Fruit fly (Drosophila melanogaster) whole organism, embryonic: ENCODE results near the gene CG7966.
A peak's percentile ranks its signal among the peaks of the same experiment; 100 is the strongest.

Experiments
- C15 ChIP-seq: fragments of 200-800 bp; sonication (Bioruptor generic); IDR thresholded peaks from 3 replicates; pipeline ENCODE4 v1.3.6; 2022; ENCODE audit warnings: missing biosample characterization, missing genetic modification characterization
- CG10979 ChIP-seq: fragments of 200-800 bp; sonication (Bioruptor generic); optimal IDR thresholded peaks from 2 replicates; lab custom pipeline; 2018; ENCODE audit warnings: missing biosample characterization, mild to moderate bottlenecking, missing genetic modification characterization, moderate library complexity
- CG11504 ChIP-seq: fragments of 200-800 bp; sonication (Bioruptor generic); optimal IDR thresholded peaks from 3 replicates; lab custom pipeline; 2019; ENCODE audit warnings: missing biosample characterization, mild to moderate bottlenecking, missing genetic modification characterization, moderate library complexity
- CG12071 ChIP-seq: fragments of 200-800 bp; sonication (Bioruptor generic); optimal IDR thresholded peaks from 3 replicates; lab custom pipeline; 2018; ENCODE audit warnings: missing biosample characterization, mild to moderate bottlenecking, missing genetic modification characterization
- CG12659 ChIP-seq: fragments of 200-800 bp; sonication (Bioruptor generic); optimal IDR thresholded peaks from 3 replicates; lab custom pipeline; 2017; ENCODE audit warnings: mild to moderate bottlenecking, missing biosample characterization, missing genetic modification reagents, missing genetic modification characterization
- CG12744 ChIP-seq: fragments of 200-800 bp; sonication (Bioruptor generic); optimal IDR thresholded peaks from 2 replicates; lab custom pipeline; 2016; ENCODE audit warnings: missing biosample characterization, missing genetic modification characterization
- CG13624 ChIP-seq: fragments of 200-800 bp; sonication (Bioruptor generic); optimal IDR thresholded peaks from 2 replicates; lab custom pipeline; 2016; ENCODE audit warnings: missing biosample characterization, missing genetic modification characterization
- CG14710 ChIP-seq: fragments of 200-800 bp; sonication (Bioruptor generic); optimal IDR thresholded peaks from 3 replicates; lab custom pipeline; 2019; ENCODE audit warnings: missing biosample characterization, mild to moderate bottlenecking, missing genetic modification characterization, moderate library complexity
- CG15011 ChIP-seq: fragments of 200-800 bp; sonication (Bioruptor generic); optimal IDR thresholded peaks from 3 replicates; lab custom pipeline; 2018; ENCODE audit warnings: missing biosample characterization, mild to moderate bottlenecking, missing genetic modification characterization
- CG18599 ChIP-seq: fragments of 200-800 bp; sonication (Bioruptor generic); optimal IDR thresholded peaks from 3 replicates; lab custom pipeline; 2017; ENCODE audit warnings: missing biosample characterization, missing genetic modification characterization, mild to moderate bottlenecking, moderate library complexity, missing genetic modification reagents
- CG2712 ChIP-seq: fragments of 200-800 bp; optimal IDR thresholded peaks from 3 replicates; lab custom pipeline; 2019; ENCODE audit warnings: missing biosample characterization, mild to moderate bottlenecking, missing genetic modification characterization, moderate library complexity
- CG33557 ChIP-seq: fragments of 200-800 bp; sonication (Bioruptor generic); optimal IDR thresholded peaks from 2 replicates; lab custom pipeline; 2019; ENCODE audit warnings: missing biosample characterization, mild to moderate bottlenecking, missing genetic modification characterization, moderate library complexity
- CG4282 ChIP-seq: fragments of 200-800 bp; sonication (Bioruptor generic); optimal IDR thresholded peaks from 2 replicates; lab custom pipeline; 2016; ENCODE audit warnings: missing biosample characterization, missing genetic modification characterization
- CG7372 ChIP-seq: fragments of 200-800 bp; sonication (Bioruptor generic); IDR thresholded peaks from 2 replicates; pipeline ENCODE4 v1.3.6; 2022; ENCODE audit warnings: missing biosample characterization, missing genetic modification characterization
- CG7556 ChIP-seq: fragments of 200-800 bp; sonication (Bioruptor generic); optimal IDR thresholded peaks from 2 replicates; lab custom pipeline; 2017; ENCODE audit warnings: missing biosample characterization, mild to moderate bottlenecking, missing genetic modification characterization
- CG7963 ChIP-seq: fragments of 200-800 bp; sonication (Bioruptor generic); IDR thresholded peaks from 3 replicates; pipeline ENCODE4 v1.3.6; 2022; ENCODE audit warnings: missing biosample characterization, missing genetic modification characterization; ENCODE audit not compliant: partially characterized antibody
- CG8924 ChIP-seq: fragments of 200-800 bp; optimal IDR thresholded peaks from 3 replicates; lab custom pipeline; 2019; ENCODE audit warnings: missing biosample characterization, mild to moderate bottlenecking, missing genetic modification characterization, moderate library complexity
- CG9932 ChIP-seq: fragments of 200-800 bp; sonication (Bioruptor generic); IDR thresholded peaks from 2 replicates; pipeline ENCODE4 v1.3.6; 2022; ENCODE audit warnings: missing biosample characterization, missing genetic modification characterization
- CoRest ChIP-seq: fragments of 200-800 bp; sonication (Bioruptor generic); optimal IDR thresholded peaks from 3 replicates; lab custom pipeline; 2018; ENCODE audit warnings: missing biosample characterization, mild to moderate bottlenecking, missing genetic modification characterization, moderate library complexity
- CrebB ChIP-seq: fragments of 200-800 bp; sonication (Bioruptor generic); optimal IDR thresholded peaks from 3 replicates; lab custom pipeline; 2018; ENCODE audit warnings: missing biosample characterization, mild to moderate bottlenecking, missing genetic modification characterization
- Deaf1 ChIP-seq: fragments of 200-800 bp; optimal IDR thresholded peaks from 3 replicates; lab custom pipeline; 2019; ENCODE audit warnings: missing biosample characterization, mild to moderate bottlenecking, missing genetic modification characterization, moderate library complexity
- Dip3 ChIP-seq: fragments of 200-800 bp; sonication (Bioruptor generic); optimal IDR thresholded peaks from 3 replicates; lab custom pipeline; 2016; ENCODE audit warnings: missing biosample characterization, missing genetic modification characterization
- Dll ChIP-seq: fragments of 200-800 bp; sonication (Bioruptor generic); IDR thresholded peaks from 4 replicates; pipeline ENCODE4 v1.3.6; 2022; ENCODE audit warnings: missing biosample characterization, missing genetic modification characterization; ENCODE audit not compliant: partially characterized antibody
- Drgx ChIP-seq: fragments of 200-800 bp; sonication (Bioruptor generic); IDR thresholded peaks from 2 replicates; pipeline ENCODE4 v1.3.6; 2022; ENCODE audit warnings: missing biosample characterization, missing genetic modification characterization
- NFAT ChIP-seq: fragments of 200-800 bp; sonication (Bioruptor generic); IDR thresholded peaks from 2 replicates; pipeline ENCODE4 v1.3.6; 2022; ENCODE audit warnings: missing biosample characterization, missing genetic modification characterization
- Scr ChIP-seq: fragments of 200-800 bp; sonication (Bioruptor generic); IDR thresholded peaks from 2 replicates; pipeline ENCODE4 v1.3.6; 2022; ENCODE audit warnings: missing biosample characterization, missing genetic modification characterization; ENCODE audit not compliant: partially characterized antibody
- Ssrp ChIP-seq: fragments of 200-800 bp; sonication (Bioruptor generic); optimal IDR thresholded peaks from 2 replicates; lab custom pipeline; 2018; ENCODE audit warnings: missing biosample characterization, mild to moderate bottlenecking, missing genetic modification characterization, moderate library complexity
- abd-A ChIP-seq: fragments of 200-800 bp; sonication (Bioruptor generic); optimal IDR thresholded peaks from 3 replicates; lab custom pipeline; 2019; ENCODE audit warnings: missing biosample characterization, mild to moderate bottlenecking, missing genetic modification characterization, moderate library complexity
- ash1 ChIP-seq: fragments of 200-800 bp; sonication (Bioruptor generic); optimal IDR thresholded peaks from 2 replicates; lab custom pipeline; 2018; ENCODE audit warnings: missing biosample characterization, mild to moderate bottlenecking, missing genetic modification characterization
- bbx ChIP-seq: fragments of 200-800 bp; sonication (Bioruptor generic); IDR thresholded peaks from 2 replicates; pipeline ENCODE4 v1.3.6; 2022; ENCODE audit warnings: missing biosample characterization, missing genetic modification characterization; ENCODE audit not compliant: partially characterized antibody
- cato ChIP-seq: fragments of 200-800 bp; sonication (Bioruptor generic); optimal IDR thresholded peaks from 2 replicates; lab custom pipeline; 2016; ENCODE audit warnings: missing biosample characterization, missing genetic modification characterization, borderline replicate concordance
- crol ChIP-seq: fragments of 200-800 bp; sonication (Bioruptor generic); IDR thresholded peaks from 2 replicates; pipeline ENCODE4 v1.3.6; 2022; ENCODE audit warnings: missing biosample characterization, missing genetic modification characterization
- dm ChIP-seq: fragments of 200-800 bp; sonication (Bioruptor generic); optimal IDR thresholded peaks from 3 replicates; lab custom pipeline; 2016; ENCODE audit warnings: missing biosample characterization, missing genetic modification characterization
- dmrt99B ChIP-seq: fragments of 200-800 bp; sonication (Bioruptor generic); optimal IDR thresholded peaks from 2 replicates; lab custom pipeline; 2018; ENCODE audit warnings: missing biosample characterization, mild to moderate bottlenecking, missing genetic modification characterization, moderate library complexity
- dpn ChIP-seq, 2 experiments: fragments of 200-800 bp; sonication (Bioruptor generic); optimal IDR thresholded peaks; 3 replicates each; lab custom pipeline; 2016; ENCODE audit warnings: missing biosample characterization in 2 of 2, missing genetic modification characterization in 2 of 2
- fd102C ChIP-seq: fragments of 200-800 bp; sonication (Bioruptor generic); optimal IDR thresholded peaks from 2 replicates; lab custom pipeline; 2018; ENCODE audit warnings: missing biosample characterization, mild to moderate bottlenecking, missing genetic modification characterization, moderate library complexity
- fd64A ChIP-seq: fragments of 200-800 bp; sonication (Bioruptor generic); optimal IDR thresholded peaks from 3 replicates; lab custom pipeline; 2018; ENCODE audit warnings: missing biosample characterization, mild to moderate bottlenecking, missing genetic modification characterization
- fru ChIP-seq: fragments of >200 bp; optimal IDR thresholded peaks from 2 replicates; lab custom pipeline; 2017
- grau ChIP-seq: fragments of 200-800 bp; optimal IDR thresholded peaks from 3 replicates; lab custom pipeline; 2019; ENCODE audit warnings: missing biosample characterization, mild to moderate bottlenecking, missing genetic modification characterization, moderate library complexity
- gro ChIP-seq: fragments of 200-800 bp; sonication (Bioruptor generic); optimal IDR thresholded peaks from 2 replicates; lab custom pipeline; 2016; ENCODE audit warnings: missing biosample characterization, missing genetic modification characterization
- lab ChIP-seq: fragments of 200-800 bp; sonication (Bioruptor generic); optimal IDR thresholded peaks from 3 replicates; lab custom pipeline; 2017; ENCODE audit warnings: missing biosample characterization, missing genetic modification characterization, mild to moderate bottlenecking, moderate library complexity, missing genetic modification reagents
- lbe ChIP-seq: fragments of 200-800 bp; sonication (Bioruptor generic); optimal IDR thresholded peaks from 2 replicates; lab custom pipeline; 2016; ENCODE audit warnings: missing biosample characterization, mild to moderate bottlenecking, missing genetic modification characterization
- nmo ChIP-seq: fragments of 200-800 bp; sonication (Bioruptor generic); optimal IDR thresholded peaks from 2 replicates; lab custom pipeline; 2018; ENCODE audit warnings: missing biosample characterization, mild to moderate bottlenecking, missing genetic modification characterization, moderate library complexity
- org-1 ChIP-seq: fragments of 200-800 bp; sonication (Bioruptor generic); optimal IDR thresholded peaks from 2 replicates; lab custom pipeline; 2017; ENCODE audit warnings: missing biosample characterization, missing genetic modification characterization
- phol ChIP-seq: fragments of 200-800 bp; sonication (Bioruptor generic); optimal IDR thresholded peaks from 3 replicates; lab custom pipeline; 2018; ENCODE audit warnings: missing biosample characterization, mild to moderate bottlenecking, missing genetic modification characterization, moderate library complexity
- prd ChIP-seq, 3 experiments: fragments of >200 bp in 2 of 3; fragments of 200-800 bp in 1 of 3; sonication (Bioruptor generic) in 1 of 3; optimal IDR thresholded peaks in 2 of 3; IDR thresholded peaks in 1 of 3; 2 replicates in 2 of 3; 3 replicates in 1 of 3; pipeline versions ENCODE4 v1.3.6 to Lab custom; 2017 to 2022; ENCODE audit warnings: missing biosample characterization in 1 of 3, missing genetic modification characterization in 1 of 3
- pum ChIP-seq: fragments of 200-800 bp; sonication (Bioruptor generic); optimal IDR thresholded peaks from 2 replicates; lab custom pipeline; 2016; ENCODE audit warnings: missing biosample characterization, missing genetic modification characterization
- rib ChIP-seq: fragments of 200-800 bp; sonication (Bioruptor generic); IDR thresholded peaks from 2 replicates; pipeline ENCODE4 v1.3.6; 2022; ENCODE audit warnings: missing biosample characterization, missing genetic modification characterization
- sima ChIP-seq: fragments of 200-800 bp; sonication (Bioruptor generic); optimal IDR thresholded peaks from 2 replicates; lab custom pipeline; 2016; ENCODE audit warnings: missing biosample characterization, missing genetic modification characterization

Gene CG7966

dm6 chr3R:13014168-13014881, 36.9 kb downstream of the CG7966 start (continued):
- TF ChIP-seq nmo (GFP tag; lab: Kevin White, UChicago), result no peak
- TF ChIP-seq CG7963 (GFP tag; lab: Robert Waterston, UW), result no peak
- TF ChIP-seq sima (GFP tag; lab: Kevin White, UChicago), result no peak
- TF ChIP-seq bbx (GFP tag; lab: Robert Waterston, UW), result no peak
- TF ChIP-seq CG12659, result no peak
- TF ChIP-seq CG13624, result peak; percentile 20
- no peak for TF ChIP-seq fru (lab: Kevin White, UChicago)
- no peak for TF ChIP-seq ash1 (GFP tag; lab: Kevin White, UChicago)
- no peak for TF ChIP-seq Scr (GFP tag; lab: Robert Waterston, UW)
- peak; percentile 19 for TF ChIP-seq grau (tag; lab: Kevin White, UChicago)
- peak in 1 of 2 experiments; percentile 1 for TF ChIP-seq dpn (GFP tag; optimal IDR thresholded peaks at IDR 0.05; lab: Kevin White, UChicago)
- peak; percentile 1 for TF ChIP-seq CG2712
- TF ChIP-seq CG18599, result no peak
- no peak for TF ChIP-seq cato (GFP tag; lab: Kevin White, UChicago)
- peak; percentile 5 for TF ChIP-seq lab (GFP tag; lab: Kevin White, UChicago)
- no peak for TF ChIP-seq CG15011 (GFP tag; lab: Kevin White, UChicago)
- no peak for TF ChIP-seq CrebB (tag; lab: Kevin White, UChicago)
- no peak for TF ChIP-seq C15 (GFP tag; lab: Robert Waterston, UW)
- peak; percentile 19 for TF ChIP-seq CoRest (tag; lab: Kevin White, UChicago)
- TF ChIP-seq Dip3, result no peak
- no peak for TF ChIP-seq Dll (GFP tag; lab: Robert Waterston, UW)
- TF ChIP-seq CG7372 (GFP tag; lab: Robert Waterston, UW), result no peak
- peak; percentile 7 for TF ChIP-seq phol
- no peak for TF ChIP-seq fd102C (GFP tag; lab: Kevin White, UChicago)
- no peak for TF ChIP-seq org-1 (GFP tag; lab: Kevin White, UChicago)
- peak; percentile 27 for TF ChIP-seq dmrt99B (tag; lab: Kevin White, UChicago)
- TF ChIP-seq prd (optimal IDR thresholded peaks at IDR 0.05; lab: Kevin White, UChicago), result no peak
- TF ChIP-seq prd (GFP tag; IDR thresholded peaks at IDR 0.05; lab: Robert Waterston, UW), result peak; percentile 56; the same call in 2 of the 3 replicates
- peak; percentile 42 for TF ChIP-seq CG9932 (GFP tag; lab: Robert Waterston, UW)
- peak; percentile 55 for TF ChIP-seq Drgx (GFP tag; lab: Robert Waterston, UW)
- peak; percentile 27 for TF ChIP-seq CG11504 (tag; lab: Kevin White, UChicago)
- TF ChIP-seq CG12071 (GFP tag; lab: Kevin White, UChicago), result no peak

DNA sequence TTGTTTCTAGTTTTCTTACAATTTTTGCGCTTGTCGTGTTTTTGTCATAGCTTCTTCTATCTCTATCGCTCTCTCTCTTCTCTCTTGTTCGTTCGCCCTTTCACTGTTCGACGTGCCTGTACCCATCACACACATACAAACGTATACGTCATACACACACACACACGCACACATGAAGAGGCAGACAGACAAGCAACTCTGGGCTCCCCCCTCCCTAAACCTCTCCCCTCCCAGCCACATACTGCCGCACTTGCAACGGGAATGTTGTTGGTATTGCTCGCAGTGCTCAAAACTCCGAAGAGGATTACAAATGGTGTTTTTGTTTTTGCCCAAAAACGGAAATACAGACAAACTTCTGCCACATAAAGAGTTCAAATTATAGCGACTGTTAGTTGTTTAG, 38.3 kb downstream of the CG7966 start:
- TF ChIP-seq Drgx (GFP tag; lab: Robert Waterston, UW) (no peak), CG33557 (GFP tag; lab: Kevin White, UChicago) (no peak), NFAT (GFP tag; lab: Robert Waterston, UW) (no peak; the same call in 1 of the 2 replicates), Deaf1 (no peak), Scr (GFP tag; lab: Robert Waterston, UW) (peak; percentile 22; the same call in 1 of the 2 replicates), abd-A (tag; lab: Kevin White, UChicago) (no peak), crol (GFP tag; lab: Robert Waterston, UW) (peak; percentile 95), rib (GFP tag; lab: Robert Waterston, UW) (peak; percentile 48; the same call in 1 of the 2 replicates), CG10979 (tag; lab: Kevin White, UChicago) (no peak), Ssrp (tag; lab: Kevin White, UChicago) (no peak), CG8924 (no peak), gro (GFP tag; lab: Kevin White, UChicago) (no peak), pum (no peak), lbe (GFP tag; lab: Kevin White, UChicago) (no peak), CG7556 (GFP tag; lab: Kevin White, UChicago) (no peak), fd64A (no peak), CG12744 (GFP tag; lab: Kevin White, UChicago) (no peak), dm (GFP tag; lab: Kevin White, UChicago) (no peak), CG14710 (no peak), CG4282 (no peak)
